Fruit fly (Drosophila melanogaster) whole organism, embryonic: ENCODE data around the gene CG17249.

Experiments
- Adf1 ChIP-seq: fragments of 200-800 bp; sonication (Bioruptor generic); IDR thresholded peaks from 2 replicates; pipeline ENCODE4 v1.3.6; 2022; ENCODE audit warnings: missing biosample characterization, missing genetic modification characterization
- Bgb ChIP-seq: fragments of 200-800 bp; sonication (Bioruptor generic); IDR thresholded peaks from 2 replicates; pipeline ENCODE4 v1.3.6; 2022; ENCODE audit warnings: missing biosample characterization, missing genetic modification characterization; ENCODE audit not compliant: partially characterized antibody
- Bteb2 ChIP-seq: fragments of 200-800 bp; sonication (Bioruptor generic); optimal IDR thresholded peaks from 2 replicates; lab custom pipeline; 2016; ENCODE audit warnings: missing biosample characterization, missing genetic modification characterization
- CG10543 ChIP-seq: fragments of 200-800 bp; sonication (Bioruptor generic); optimal IDR thresholded peaks from 3 replicates; lab custom pipeline; 2017; ENCODE audit warnings: missing biosample characterization, mild to moderate bottlenecking, missing genetic modification characterization, moderate library complexity
- CG11456 ChIP-seq: fragments of 200-800 bp; sonication (Bioruptor generic); IDR thresholded peaks from 3 replicates; pipeline ENCODE4 v1.3.6; 2022; ENCODE audit warnings: missing biosample characterization, missing genetic modification characterization
- CG12071 ChIP-seq: fragments of 200-800 bp; sonication (Bioruptor generic); optimal IDR thresholded peaks from 3 replicates; lab custom pipeline; 2018; ENCODE audit warnings: missing biosample characterization, mild to moderate bottlenecking, missing genetic modification characterization
- CG13287 ChIP-seq: fragments of 200-800 bp; sonication (Bioruptor generic); IDR thresholded peaks from 2 replicates; pipeline ENCODE4 v1.3.6; 2022; ENCODE audit warnings: missing biosample characterization, missing genetic modification characterization; ENCODE audit not compliant: partially characterized antibody
- CG14441 ChIP-seq: fragments of 200-800 bp; sonication (Bioruptor generic); IDR thresholded peaks from 2 replicates; pipeline ENCODE4 v1.3.6; 2022; ENCODE audit warnings: missing biosample characterization, missing genetic modification characterization
- CG14965 ChIP-seq: fragments of 200-800 bp; sonication (Bioruptor generic); optimal IDR thresholded peaks from 2 replicates; lab custom pipeline; 2016; ENCODE audit warnings: missing biosample characterization, missing genetic modification characterization, borderline replicate concordance
- CG18764 ChIP-seq: fragments of 200-800 bp; sonication (Bioruptor generic); optimal IDR thresholded peaks from 3 replicates; lab custom pipeline; 2016; ENCODE audit warnings: missing biosample characterization, missing genetic modification characterization
- CG2199 ChIP-seq: fragments of 200-800 bp; sonication (Bioruptor generic); IDR thresholded peaks from 3 replicates; pipeline ENCODE4 v1.3.6; 2022; ENCODE audit warnings: missing biosample characterization, missing genetic modification characterization
- CG31224 ChIP-seq: fragments of 200-800 bp; sonication (Bioruptor generic); IDR thresholded peaks from 2 replicates; pipeline ENCODE4 v1.3.6; 2022; ENCODE audit warnings: missing biosample characterization, missing genetic modification characterization
- CG31441 ChIP-seq: fragments of 200-800 bp; sonication (Bioruptor generic); IDR thresholded peaks from 2 replicates; pipeline ENCODE4 v1.3.6; 2022; ENCODE audit warnings: missing biosample characterization, missing genetic modification characterization
- CG32767 ChIP-seq: fragments of 200-800 bp; sonication (Bioruptor generic); IDR thresholded peaks from 2 replicates; pipeline ENCODE4 v1.3.6; 2022; ENCODE audit warnings: missing biosample characterization, missing genetic modification characterization
- CG34224 ChIP-seq: fragments of 200-800 bp; sonication (Bioruptor generic); IDR thresholded peaks from 3 replicates; pipeline ENCODE4 v1.3.6; 2022; ENCODE audit warnings: missing biosample characterization, missing genetic modification characterization; ENCODE audit not compliant: partially characterized antibody
- CG34422 ChIP-seq: fragments of 200-800 bp; sonication (Bioruptor generic); IDR thresholded peaks from 3 replicates; pipeline ENCODE4 v1.3.6; 2022; ENCODE audit warnings: missing biosample characterization, missing genetic modification characterization
- CG4282 ChIP-seq: fragments of 200-800 bp; sonication (Bioruptor generic); optimal IDR thresholded peaks from 2 replicates; lab custom pipeline; 2016; ENCODE audit warnings: missing biosample characterization, missing genetic modification characterization
- CG4404 ChIP-seq: fragments of 200-800 bp; sonication (Bioruptor generic); IDR thresholded peaks from 2 replicates; pipeline ENCODE4 v1.3.6; 2022; ENCODE audit warnings: missing biosample characterization, missing genetic modification characterization
- CG6813 ChIP-seq: fragments of 200-800 bp; sonication (Bioruptor generic); optimal IDR thresholded peaks from 2 replicates; lab custom pipeline; 2017; ENCODE audit warnings: missing biosample characterization, missing genetic modification characterization, mild to moderate bottlenecking, moderate library complexity, missing genetic modification reagents
- Deaf1 ChIP-seq: fragments of 200-800 bp; optimal IDR thresholded peaks from 3 replicates; lab custom pipeline; 2019; ENCODE audit warnings: missing biosample characterization, mild to moderate bottlenecking, missing genetic modification characterization, moderate library complexity
- ERR ChIP-seq: fragments of 200-800 bp; sonication (Bioruptor generic); optimal IDR thresholded peaks from 2 replicates; lab custom pipeline; 2016; ENCODE audit warnings: missing biosample characterization, missing genetic modification characterization
- Fer1 ChIP-seq: fragments of 200-800 bp; sonication (Bioruptor generic); optimal IDR thresholded peaks from 2 replicates; lab custom pipeline; 2017; ENCODE audit warnings: missing biosample characterization, mild to moderate bottlenecking, missing genetic modification characterization
- HLH54F ChIP-seq: fragments of 200-800 bp; sonication (Bioruptor generic); optimal IDR thresholded peaks from 3 replicates; lab custom pipeline; 2016; ENCODE audit warnings: missing biosample characterization, missing genetic modification characterization
- MBD-R2 ChIP-seq: fragments of 200-800 bp; sonication (Bioruptor generic); IDR thresholded peaks from 2 replicates; pipeline ENCODE4 v1.3.6; 2022; ENCODE audit warnings: missing biosample characterization, missing genetic modification characterization
- Med ChIP-seq: fragments of 200-800 bp; sonication (Bioruptor generic); peaks from one replicate; lab custom pipeline; 2016; ENCODE audit warnings: missing biosample characterization, missing genetic modification characterization, mild to moderate bottlenecking, inconsistent platforms, moderate library complexity
- Nf-YB ChIP-seq: fragments of 200-800 bp; sonication (Bioruptor generic); optimal IDR thresholded peaks from 3 replicates; lab custom pipeline; 2019; ENCODE audit warnings: missing biosample characterization, mild to moderate bottlenecking, missing genetic modification characterization, moderate library complexity
- Nf-YC ChIP-seq: fragments of 200-800 bp; optimal IDR thresholded peaks from 3 replicates; lab custom pipeline; 2019; ENCODE audit warnings: missing biosample characterization, mild to moderate bottlenecking, missing genetic modification characterization, moderate library complexity
- Scr ChIP-seq: fragments of 200-800 bp; sonication (Bioruptor generic); IDR thresholded peaks from 2 replicates; pipeline ENCODE4 v1.3.6; 2022; ENCODE audit warnings: missing biosample characterization, missing genetic modification characterization; ENCODE audit not compliant: partially characterized antibody
- Sox100B ChIP-seq: fragments of 200-800 bp; sonication (Bioruptor generic); optimal IDR thresholded peaks from 3 replicates; lab custom pipeline; 2018; ENCODE audit warnings: missing biosample characterization, mild to moderate bottlenecking, missing genetic modification characterization
- Taf1 ChIP-seq: fragments of 200-800 bp; sonication (Bioruptor generic); IDR thresholded peaks from 2 replicates; pipeline ENCODE4 v1.3.6; 2022; ENCODE audit warnings: missing biosample characterization, missing genetic modification characterization
- crol ChIP-seq: fragments of 200-800 bp; sonication (Bioruptor generic); IDR thresholded peaks from 2 replicates; pipeline ENCODE4 v1.3.6; 2022; ENCODE audit warnings: missing biosample characterization, missing genetic modification characterization
- crp ChIP-seq, 2 experiments: fragments of 200-800 bp; sonication (Bioruptor generic); optimal IDR thresholded peaks; 2 replicates in 1 of 2; 3 replicates in 1 of 2; lab custom pipeline; 2017; ENCODE audit warnings: missing biosample characterization in 2 of 2, missing genetic modification characterization in 2 of 2, mild to moderate bottlenecking in 1 of 2, moderate library complexity in 1 of 2
- dan ChIP-seq: fragments of 200-800 bp; sonication (Bioruptor generic); IDR thresholded peaks from 2 replicates; pipeline ENCODE4 v1.3.6; 2022; ENCODE audit warnings: missing biosample characterization, missing genetic modification characterization
- dpn ChIP-seq, 2 experiments: fragments of 200-800 bp; sonication (Bioruptor generic); optimal IDR thresholded peaks; 3 replicates each; lab custom pipeline; 2016; ENCODE audit warnings: missing biosample characterization in 2 of 2, missing genetic modification characterization in 2 of 2
- ewg ChIP-seq: fragments of 200-800 bp; sonication (Bioruptor generic); optimal IDR thresholded peaks from 3 replicates; lab custom pipeline; 2017; ENCODE audit warnings: mild to moderate bottlenecking, missing biosample characterization, missing genetic modification reagents, missing genetic modification characterization
- hbn ChIP-seq: fragments of 200-800 bp; sonication (Bioruptor generic); IDR thresholded peaks from 2 replicates; pipeline ENCODE4 v1.3.6; 2022; ENCODE audit warnings: missing biosample characterization, missing genetic modification characterization; ENCODE audit not compliant: partially characterized antibody
- her ChIP-seq: fragments of 200-800 bp; sonication (Bioruptor generic); optimal IDR thresholded peaks from 2 replicates; lab custom pipeline; 2016; ENCODE audit warnings: missing biosample characterization, missing genetic modification characterization
- onecut ChIP-seq: fragments of 200-800 bp; sonication (Bioruptor generic); IDR thresholded peaks from 2 replicates; pipeline ENCODE4 v1.3.6; 2022; ENCODE audit warnings: missing biosample characterization, missing genetic modification characterization
- otp ChIP-seq: fragments of 200-800 bp; sonication (Bioruptor generic); IDR thresholded peaks from 3 replicates; pipeline ENCODE4, ENCODE4 v1.3.6; 2022; ENCODE audit warnings: missing biosample characterization, missing genetic modification characterization
- pb ChIP-seq: fragments of 200-800 bp; sonication (Bioruptor generic); optimal IDR thresholded peaks from 3 replicates; lab custom pipeline; 2016; ENCODE audit warnings: missing biosample characterization, missing genetic modification characterization
- ranshi ChIP-seq: fragments of 200-800 bp; sonication (Bioruptor generic); IDR thresholded peaks from 2 replicates; pipeline ENCODE4 v1.3.6; 2022; ENCODE audit warnings: missing biosample characterization, missing genetic modification characterization
- sim ChIP-seq: fragments of 200-800 bp; sonication (Bioruptor generic); IDR thresholded peaks from 2 replicates; pipeline ENCODE4 v1.3.6; 2022; ENCODE audit warnings: missing biosample characterization, missing genetic modification characterization
- sna ChIP-seq: fragments of 200-800 bp; sonication (Bioruptor generic); IDR thresholded peaks from 2 replicates; pipeline ENCODE4 v1.3.6; 2022; ENCODE audit warnings: missing biosample characterization, missing genetic modification characterization; ENCODE audit not compliant: partially characterized antibody
- sug ChIP-seq: fragments of 200-800 bp; optimal IDR thresholded peaks from 2 replicates; lab custom pipeline; 2019; ENCODE audit warnings: missing biosample characterization, mild to moderate bottlenecking, missing genetic modification characterization, moderate library complexity
- tap ChIP-seq: fragments of 200-800 bp; optimal IDR thresholded peaks from 3 replicates; lab custom pipeline; 2019; ENCODE audit warnings: missing biosample characterization, mild to moderate bottlenecking, missing genetic modification characterization, moderate library complexity
- unc-4 ChIP-seq: fragments of 200-800 bp; sonication (Bioruptor generic); IDR thresholded peaks from 2 replicates; pipeline ENCODE4 v1.3.6; 2022; ENCODE audit warnings: missing biosample characterization, missing genetic modification characterization; ENCODE audit not compliant: partially characterized antibody
- zen2 ChIP-seq: fragments of 200-800 bp; sonication (Bioruptor generic); IDR thresholded peaks from 3 replicates; pipeline ENCODE4 v1.3.6; 2022; ENCODE audit warnings: missing biosample characterization, missing genetic modification characterization; ENCODE audit not compliant: partially characterized antibody

The CG17249 gene

DNA sequence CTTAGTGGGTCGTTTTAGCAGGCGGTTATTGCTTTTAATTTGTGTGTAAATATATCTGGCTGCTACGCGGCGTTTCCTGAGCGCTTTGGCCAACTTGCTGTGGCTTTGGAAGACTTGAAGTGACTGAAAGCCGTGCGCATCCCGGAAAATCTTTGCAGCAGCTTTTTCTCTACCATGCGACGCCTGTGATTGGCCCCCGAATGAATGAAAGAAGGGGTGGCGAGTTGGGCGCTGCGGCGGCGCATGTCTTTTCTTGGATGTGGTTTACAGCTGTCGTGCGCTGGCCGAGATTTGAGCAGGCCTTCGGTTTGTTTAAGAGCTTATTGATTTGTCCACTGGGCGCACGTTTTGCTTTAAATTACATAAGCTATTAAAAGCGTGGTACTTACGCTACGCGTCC, 16.3 kb upstream of the CG17249 start:
- TF ChIP-seq HLH54F: no peak
- TF ChIP-seq tap: no peak
- no peak for TF ChIP-seq sug (tag; lab: Kevin White, UChicago)
- no peak for TF ChIP-seq CG18764 (GFP tag; lab: Kevin White, UChicago)
- TF ChIP-seq otp (GFP tag; lab: Robert Waterston, UW): no peak
- TF ChIP-seq dan (GFP tag; lab: Robert Waterston, UW): no peak
- TF ChIP-seq CG14441 (GFP tag; lab: Robert Waterston, UW): no peak
- no peak for TF ChIP-seq dpn (GFP tag; optimal IDR thresholded peaks at IDR 0.05; lab: Kevin White, UChicago)
- peak; percentile 36 for TF ChIP-seq MBD-R2 (GFP tag; lab: Robert Waterston, UW)
- TF ChIP-seq Med: peak; percentile 59
- no peak for TF ChIP-seq Taf1
- peak; percentile 89 for TF ChIP-seq Nf-YC (tag; lab: Kevin White, UChicago)
- TF ChIP-seq Nf-YB (GFP tag; lab: Kevin White, UChicago): peak; percentile 81
- no peak for TF ChIP-seq her
- TF ChIP-seq Deaf1 (tag; lab: Kevin White, UChicago): peak; percentile 68
- no peak for TF ChIP-seq CG4282
- TF ChIP-seq CG12071 (GFP tag; lab: Kevin White, UChicago): no peak
- peak; percentile 48; the same call in 1 of the 2 replicates for TF ChIP-seq CG32767 (GFP tag; lab: Robert Waterston, UW)
- no peak for TF ChIP-seq CG4404
- TF ChIP-seq ewg (GFP tag; lab: Kevin White, UChicago): peak; percentile 83
- TF ChIP-seq CG2199 (GFP tag; lab: Robert Waterston, UW): no peak
- TF ChIP-seq onecut (GFP tag; lab: Robert Waterston, UW): peak; percentile 85

DNA sequence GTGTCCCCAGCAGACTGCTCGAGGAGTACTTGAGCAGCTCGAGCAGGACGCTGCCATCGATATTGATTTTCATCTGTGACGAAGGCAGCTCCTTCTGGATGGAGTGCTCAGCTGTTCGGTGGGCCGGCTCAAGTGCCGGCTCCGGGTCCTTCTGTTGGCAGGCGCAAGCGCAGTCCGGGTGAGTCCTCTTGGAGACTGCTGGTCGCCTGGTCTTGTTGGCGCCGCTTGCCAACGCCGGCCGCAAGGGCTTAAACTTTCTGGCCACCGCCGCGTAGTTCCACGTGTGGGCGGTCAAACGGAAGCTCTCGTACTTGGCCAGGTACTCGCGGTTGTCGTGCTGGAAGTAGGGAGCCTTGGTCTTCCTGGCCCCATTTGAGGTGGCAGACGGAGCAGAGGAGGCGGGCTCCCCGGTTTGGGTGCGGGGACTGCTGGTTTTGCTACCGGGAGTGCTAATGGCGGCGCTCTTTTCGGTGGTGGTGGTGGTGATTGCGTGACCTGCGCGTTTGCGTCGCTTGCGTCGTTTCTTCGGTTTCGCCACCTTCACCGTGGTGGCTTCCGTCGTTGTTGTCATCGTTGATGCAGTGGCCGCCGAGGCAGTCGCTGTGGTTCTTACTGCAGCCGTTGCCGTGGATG, 14.6 kb upstream of the CG17249 start:
- no peak for TF ChIP-seq CG6813 (GFP tag; lab: Kevin White, UChicago)
- TF ChIP-seq CG34422 (GFP tag; lab: Robert Waterston, UW): peak; percentile 58; the same call in 1 of the 3 replicates
- TF ChIP-seq zen2 (GFP tag; lab: Robert Waterston, UW): peak; percentile 30; the same call in 2 of the 3 replicates
- TF ChIP-seq Med: peak; percentile 19
- no peak for TF ChIP-seq CG11456 (GFP tag; lab: Robert Waterston, UW)
- peak; percentile 94 for TF ChIP-seq ewg (GFP tag; lab: Kevin White, UChicago)
- 0 out of 2 replicates have a peak, but pooled peaks have one; percentile 18 for TF ChIP-seq Scr
- TF ChIP-seq Fer1 (GFP tag; lab: Kevin White, UChicago): no peak
- TF ChIP-seq sna (GFP tag; lab: Robert Waterston, UW): 0 out of 2 replicates have a peak, but pooled peaks have one; percentile 23
- TF ChIP-seq Bgb: 0 out of 2 replicates have a peak, but pooled peaks have one; percentile 24
- TF ChIP-seq Deaf1 (tag; lab: Kevin White, UChicago): peak; percentile 79
- peak; percentile 64 for TF ChIP-seq crol (GFP tag; lab: Robert Waterston, UW)
- peak in 1 of 2 experiments; percentile 46 for TF ChIP-seq crp (GFP tag; optimal IDR thresholded peaks at IDR 0.05; lab: Kevin White, UChicago)
- no peak for TF ChIP-seq ranshi (GFP tag; lab: Robert Waterston, UW)
- TF ChIP-seq CG14965 (GFP tag; lab: Kevin White, UChicago): no peak
- TF ChIP-seq MBD-R2 (GFP tag; lab: Robert Waterston, UW): 0 out of 2 replicates have a peak, but pooled peaks have one; percentile 13
- 0 out of 2 replicates have a peak, but pooled peaks have one; percentile 32 for TF ChIP-seq unc-4 (GFP tag; lab: Robert Waterston, UW)
- peak; percentile 25 for TF ChIP-seq CG10543 (GFP tag; lab: Kevin White, UChicago)
- no peak for TF ChIP-seq otp (GFP tag; lab: Robert Waterston, UW)
- no peak for TF ChIP-seq dpn (GFP tag; optimal IDR thresholded peaks at IDR 0.05; lab: Kevin White, UChicago)
- no peak for TF ChIP-seq ERR (GFP tag; lab: Kevin White, UChicago)
- peak; percentile 69 for TF ChIP-seq Nf-YC (tag; lab: Kevin White, UChicago)
- no peak for TF ChIP-seq sim
- TF ChIP-seq Bteb2 (GFP tag; lab: Kevin White, UChicago): no peak
- TF ChIP-seq Adf1 (GFP tag; lab: Robert Waterston, UW): peak; percentile 58; the same call in 1 of the 2 replicates
- no peak for TF ChIP-seq pb (GFP tag; lab: Kevin White, UChicago)
- no peak for TF ChIP-seq Sox100B (GFP tag; lab: Kevin White, UChicago)
- TF ChIP-seq CG13287 (GFP tag; lab: Robert Waterston, UW): peak; percentile 32; the same call in 1 of the 2 replicates
- TF ChIP-seq CG34224 (GFP tag; lab: Robert Waterston, UW): 0 out of 3 replicates have a peak, but pooled peaks have one; percentile 41
- TF ChIP-seq CG31441 (GFP tag; lab: Robert Waterston, UW): no peak
- peak; percentile 89 for TF ChIP-seq onecut (GFP tag; lab: Robert Waterston, UW)
- no peak for TF ChIP-seq hbn (GFP tag; lab: Robert Waterston, UW)
- peak; percentile 99 for TF ChIP-seq CG31224 (GFP tag; lab: Robert Waterston, UW)
